Worm (Caenorhabditis elegans): ENCODE results near the gene col-150.

Gene col-150

ce11 chrV:10320101-10320761 is 25.8 kb upstream of the col-150 start, which contains the start of the genes gna-1 and B0024.13 (continued):
- TF ChIP-seq mdl-1 (tag; optimal IDR thresholded peaks at IDR 0.05) (no peak), mes-2 (tag; optimal IDR thresholded peaks at IDR 0.05; ENCODE audit: poor library complexity, severe bottlenecking) (peak; percentile 98), F26F4.8 (GFP tag; conservative IDR thresholded peaks at IDR 0.05) (no peak), lin-38 (GFP tag; IDR thresholded peaks at IDR 0.05) (no peak; the same call in none of the 2 replicates), egl-43 (GFP tag; IDR thresholded peaks at IDR 0.05) (no peak), ztf-11 (tag; optimal IDR thresholded peaks at IDR 0.05) (no peak), D1046.2 (GFP tag; IDR thresholded peaks at IDR 0.05) (no peak), hmg-1.1 (GFP tag; IDR thresholded peaks at IDR 0.05) (no peak), madf-5 (GFP tag; IDR thresholded peaks at IDR 0.05) (no peak), aha-1 (tag) (no peak), saeg-2 (GFP tag; IDR thresholded peaks at IDR 0.05) (no peak), lin-29 (GFP tag; IDR thresholded peaks at IDR 0.05) (no peak), arid-1 (GFP tag; conservative IDR thresholded peaks at IDR 0.05) (no peak), zip-11 (GFP tag; IDR thresholded peaks at IDR 0.05) (no peak), duxl-1 (tag; optimal IDR thresholded peaks at IDR 0.05; ENCODE audit: poor library complexity) (peak; percentile 35), lin-39 (tag; optimal IDR thresholded peaks at IDR 0.05) (no peak), F49E8.2 (tag; optimal IDR thresholded peaks at IDR 0.05; ENCODE audit: borderline replicate concordance) (no peak), daf-16 (GFP tag; optimal IDR thresholded peaks at IDR 0.05) (no peak), daf-16 (tag; optimal IDR thresholded peaks at IDR 0.05) (no peak)

- TF ChIP-seq hif-1 (tag; optimal IDR thresholded peaks at IDR 0.05) (no peak), spr-1 (tag; optimal IDR thresholded peaks at IDR 0.05) (no peak), nhr-10 (tag; optimal IDR thresholded peaks at IDR 0.05) (no peak), ceh-62 (tag; optimal IDR thresholded peaks at IDR 0.05) (no peak), ctbp-1 (GFP tag; IDR thresholded peaks at IDR 0.05) (no peak), D1046.2 (GFP tag; IDR thresholded peaks at IDR 0.05) (no peak), unc-130 (GFP tag; optimal IDR thresholded peaks at IDR 0.05) (no peak), unc-62 (GFP tag; optimal IDR thresholded peaks at IDR 0.05 in 1 of 2) (no peak), unc-62 (tag; optimal IDR thresholded peaks at IDR 0.05) (no peak), daf-19 (GFP tag; conservative IDR thresholded peaks at IDR 0.05) (no peak), zfp-2 (tag; optimal IDR thresholded peaks at IDR 0.05) (no peak)
These were observed 25.0 kb upstream of the col-150 start, which contains the start of gene B0024.11 for ce11 chrV:10319434-10319833. Gene B0024.11 (minus strand): TSS chrV:10319534.

- TF ChIP-seq php-3 (GFP tag; IDR thresholded peaks at IDR 0.05) (no peak), ces-1 (GFP tag; optimal IDR thresholded peaks at IDR 0.05) (no peak), aha-1 (tag) (peak; percentile 67)
These were observed 22.8 kb upstream of the col-150 start, which contains the start of gene asps-1 for ce11 chrV:10317294-10317693. Gene asps-1 (minus strand): TSS chrV:10317394.

ce11 chrV:10314371-10314770 is 19.9 kb upstream of the col-150 start, which contains the start of gene trx-2:
Gene trx-2 (plus strand): TSS chrV:10314671.
- TF ChIP-seq ces-1 (GFP tag; optimal IDR thresholded peaks at IDR 0.05) (no peak), pqm-1 (tag; optimal IDR thresholded peaks at IDR 0.05) (no peak), ctbp-1 (GFP tag; IDR thresholded peaks at IDR 0.05) (no peak), snpc-1.2 (GFP tag; IDR thresholded peaks at IDR 0.05) (no peak), tra-1 (GFP tag; IDR thresholded peaks at IDR 0.05) (no peak), dmd-9 (GFP tag; IDR thresholded peaks at IDR 0.05) (no peak), skn-1 (tag; optimal IDR thresholded peaks at IDR 0.05) (no peak), hlh-30 (tag; optimal IDR thresholded peaks at IDR 0.05; ENCODE audit: insufficient read depth) (no peak), lin-13 (GFP tag; optimal IDR thresholded peaks at IDR 0.05) (no peak), nhr-6 (tag; optimal IDR thresholded peaks at IDR 0.05) (no peak), hlh-11 (tag; optimal IDR thresholded peaks at IDR 0.05) (no peak), mxl-2 (GFP tag; conservative IDR thresholded peaks at IDR 0.05) (no peak)

All from whole organism, L4 larva.